Worm (Caenorhabditis elegans) whole organism, midembryonic: Measurements from ENCODE around the gene K09A11.1.

Source experiments
- flt-1 ChIP-seq: fragments of 200-800 bp; sonication (Bioruptor generic); IDR thresholded peaks from 2 replicates; pipeline ENCODE4 v1.3.6; 2022; ENCODE audit warnings: missing genetic modification characterization, missing compliant biosample characterization
- klf-2 ChIP-seq: fragments of 200-800 bp; sonication (Bioruptor generic); conservative IDR thresholded peaks from 2 replicates; pipeline ENCODE4 v1.3.6; 2022; ENCODE audit warnings: missing genetic modification reagents, missing genetic modification characterization, missing compliant biosample characterization
- ref-1 ChIP-seq: fragments of 200-800 bp; sonication (Bioruptor generic); conservative IDR thresholded peaks from 2 replicates; pipeline ENCODE4 v1.3.6; 2022; ENCODE audit warnings: missing genetic modification reagents, missing genetic modification characterization, missing compliant biosample characterization
- ztf-29 ChIP-seq: fragments of 200-800 bp; sonication (Bioruptor generic); IDR thresholded peaks from 2 replicates; pipeline ENCODE4 v1.3.6; 2022; ENCODE audit warnings: missing genetic modification reagents, missing genetic modification characterization, missing compliant biosample characterization

DNA sequence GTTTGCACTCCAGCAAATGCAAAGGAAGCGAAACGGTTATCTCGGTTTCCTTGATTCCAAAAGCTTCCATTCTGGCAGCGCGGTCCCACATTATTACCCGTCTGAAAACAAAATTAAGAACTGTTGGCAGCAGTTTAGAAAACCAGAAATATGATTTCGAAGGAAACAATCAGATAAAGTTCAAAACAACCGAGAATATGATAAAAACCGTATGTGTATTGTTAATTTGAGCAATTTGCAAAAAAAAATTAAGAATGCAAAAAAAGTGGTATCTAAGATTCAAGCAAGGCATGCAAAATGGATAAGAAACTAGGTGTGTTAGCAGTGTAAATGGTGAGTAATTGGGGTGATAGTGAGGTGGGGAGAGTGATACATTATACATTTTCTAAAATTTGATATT, 26.4 kb downstream of the K09A11.1 start, which contains the start of gene R04D3.4:
- TF ChIP-seq flt-1 (GFP tag; lab: Robert Waterston, UW) (no peak), klf-2 (GFP tag; lab: Robert Waterston, UW) (no peak), ztf-29 (GFP tag; lab: Robert Waterston, UW) (no peak), ref-1 (no peak)
